Fruit fly (Drosophila melanogaster) ovary, adult (tissue): Measurements from ENCODE around the gene Tet.

Source experiments
- CG17801 ChIP-seq: fragments of 200-800 bp; optimal IDR thresholded peaks from 2 replicates; lab custom pipeline; 2019; ENCODE audit warnings: missing biosample characterization, mild to moderate bottlenecking, missing genetic modification characterization, moderate library complexity; ENCODE audit not compliant: partially characterized antibody

Gene Tet

dm6 chr3L:2848940-2849339 lies 30.0 kb downstream of the Tet start:
- no peak for TF ChIP-seq CG17801 (GFP tag; lab: Kevin White, UChicago)

DNA sequence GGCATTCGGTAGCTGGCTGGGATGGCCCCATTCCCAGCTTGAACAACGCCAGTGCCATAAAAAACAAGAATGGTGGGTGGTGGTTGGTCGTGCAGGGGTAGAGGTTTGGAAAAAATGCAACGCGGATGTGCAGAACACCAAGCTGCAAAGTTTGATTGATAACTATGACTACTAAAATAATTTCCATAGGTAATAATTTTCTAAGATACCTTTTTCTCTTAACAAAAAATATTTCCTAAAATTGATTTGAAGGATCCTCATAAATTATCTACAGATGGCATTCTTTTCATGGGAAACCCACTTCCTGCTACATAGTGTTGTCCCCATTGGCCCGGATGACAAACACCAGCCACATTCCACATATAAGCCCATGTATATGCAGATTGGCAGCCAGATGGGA lies 30.7 kb downstream of the Tet start:
- no peak for TF ChIP-seq CG17801 (GFP tag; lab: Kevin White, UChicago)

- no peak for TF ChIP-seq CG17801 (GFP tag; lab: Kevin White, UChicago)
These were observed 31.7 kb downstream of the Tet start for dm6 chr3L:2847257-2847656.

- no peak for TF ChIP-seq CG17801 (GFP tag; lab: Kevin White, UChicago)
These were observed 33.3 kb downstream of the Tet start for dm6 chr3L:2845630-2846029.

- TF ChIP-seq CG17801 (GFP tag; lab: Kevin White, UChicago), result no peak
These were observed 33.9 kb downstream of the Tet start for dm6 chr3L:2844913-2845610.

DNA sequence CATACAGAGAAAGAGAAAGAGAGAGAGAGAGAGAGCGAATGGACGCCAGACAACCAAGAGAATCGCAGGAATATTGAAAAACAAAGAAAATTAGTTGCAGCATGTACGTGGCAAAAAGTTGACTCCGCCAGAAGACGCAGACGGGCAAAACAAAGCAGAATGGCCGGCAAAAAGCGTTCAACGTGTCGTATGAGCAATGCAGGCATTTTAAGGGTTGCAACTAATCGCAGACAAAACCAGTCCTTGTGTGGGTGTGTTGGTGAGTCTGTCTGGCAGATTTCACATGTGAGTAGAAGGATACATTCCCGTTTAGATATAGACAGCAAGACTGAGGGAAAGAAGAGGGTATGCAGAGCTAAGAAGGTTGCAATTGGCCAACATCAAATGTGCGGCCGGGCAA lies 34.5 kb downstream of the Tet start:
- TF ChIP-seq CG17801 (GFP tag; lab: Kevin White, UChicago), result no peak

DNA sequence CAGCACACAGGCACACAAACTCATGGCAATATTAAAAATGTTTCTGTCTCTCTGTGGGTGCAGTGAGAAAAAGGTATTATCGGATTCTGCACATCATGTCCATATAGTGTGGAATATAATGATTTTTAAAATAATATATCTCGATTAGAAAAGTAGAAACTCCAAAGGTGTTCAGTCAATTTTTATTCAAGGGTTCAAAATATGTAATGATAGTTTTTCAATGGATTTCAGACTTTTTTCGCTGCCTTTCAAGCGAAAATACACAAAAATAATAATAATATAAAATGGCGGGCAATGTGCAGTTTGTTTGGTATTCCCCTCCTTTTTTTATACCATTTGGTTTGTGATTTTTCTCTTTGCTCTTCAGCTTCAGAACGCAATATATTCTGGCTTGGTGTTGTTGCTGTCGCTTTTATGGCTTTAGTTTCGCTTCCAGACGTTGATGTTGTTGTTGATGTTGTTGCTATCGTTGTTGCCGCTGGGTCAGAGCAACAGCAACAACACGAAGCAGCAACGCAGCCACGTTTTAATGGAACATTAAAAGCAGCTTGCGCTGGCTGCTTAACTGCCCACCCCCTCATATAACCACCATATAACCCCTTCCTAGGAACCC lies 40.7 kb downstream of the Tet start:
- TF ChIP-seq CG17801 (GFP tag; lab: Kevin White, UChicago), result no peak

DNA sequence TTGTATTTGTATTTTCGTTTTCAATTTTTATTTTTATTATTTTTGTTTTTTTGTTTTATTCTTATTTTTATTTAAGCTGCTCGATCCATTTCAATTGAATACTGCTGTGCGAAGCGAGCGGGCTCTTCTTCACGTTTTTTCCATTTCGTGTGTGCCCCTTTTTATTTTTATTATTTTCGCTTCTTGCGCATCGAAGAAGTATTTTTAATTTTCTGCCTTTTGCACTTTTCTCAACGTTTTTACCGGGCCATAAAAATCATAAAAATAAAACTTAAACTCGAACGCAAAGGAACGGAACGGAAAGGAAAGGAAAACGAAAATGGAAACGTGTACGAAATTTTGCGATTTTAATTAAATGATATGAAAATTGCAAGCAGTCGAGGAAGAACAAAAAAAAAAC lies 41.5 kb downstream of the Tet start:
- TF ChIP-seq CG17801 (GFP tag; lab: Kevin White, UChicago), result no peak

dm6 chr3L:2835744-2836143 lies 43.2 kb downstream of the Tet start:
- no peak for TF ChIP-seq CG17801 (GFP tag; lab: Kevin White, UChicago)

dm6 chr3L:2834980-2835379 lies 44.0 kb downstream of the Tet start:
- TF ChIP-seq CG17801 (GFP tag; lab: Kevin White, UChicago), result no peak

dm6 chr3L:2833652-2834051 lies 45.3 kb downstream of the Tet start:
- no peak for TF ChIP-seq CG17801 (GFP tag; lab: Kevin White, UChicago)

DNA sequence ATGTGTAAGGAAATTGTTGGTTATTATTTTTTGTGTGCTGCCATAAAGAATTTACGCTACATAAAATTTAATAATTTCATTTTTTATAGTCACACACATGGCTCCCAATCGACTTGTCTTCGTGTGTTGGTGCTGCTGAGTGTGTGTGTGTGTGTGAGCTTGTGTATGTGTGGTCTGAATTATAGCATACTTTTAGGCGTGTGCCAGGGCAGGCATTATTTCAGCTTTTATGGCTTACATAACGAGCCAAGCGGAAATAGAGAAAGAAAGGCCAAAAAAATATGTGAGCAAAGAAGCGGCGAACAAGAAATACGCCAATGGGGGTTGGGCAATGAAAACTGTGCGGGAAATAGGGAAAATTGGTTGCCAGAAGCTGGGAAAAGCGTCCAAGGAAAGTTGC lies 46.7 kb downstream of the Tet start:
- no peak for TF ChIP-seq CG17801 (GFP tag; lab: Kevin White, UChicago)

DNA sequence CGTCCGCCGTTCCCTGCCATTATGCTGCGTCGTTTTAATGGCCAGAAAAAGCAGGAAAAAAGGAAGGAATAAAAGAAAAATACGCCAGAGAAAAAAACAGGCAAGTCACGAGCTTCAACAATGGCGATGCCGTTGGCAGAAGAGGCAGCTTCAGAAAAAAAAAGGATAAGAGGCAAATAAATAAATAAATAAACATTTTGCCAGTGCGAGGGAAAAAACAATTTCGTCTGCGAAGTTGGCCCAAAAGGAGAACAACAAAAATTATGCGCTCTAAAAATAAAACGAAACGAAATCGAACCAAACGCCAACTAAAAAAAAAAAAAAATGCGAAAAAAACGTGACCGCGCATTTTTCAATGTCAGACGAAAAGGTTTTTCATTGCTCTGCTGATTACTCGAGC lies 47.2 kb downstream of the Tet start:
- TF ChIP-seq CG17801 (GFP tag; lab: Kevin White, UChicago), result no peak

DNA sequence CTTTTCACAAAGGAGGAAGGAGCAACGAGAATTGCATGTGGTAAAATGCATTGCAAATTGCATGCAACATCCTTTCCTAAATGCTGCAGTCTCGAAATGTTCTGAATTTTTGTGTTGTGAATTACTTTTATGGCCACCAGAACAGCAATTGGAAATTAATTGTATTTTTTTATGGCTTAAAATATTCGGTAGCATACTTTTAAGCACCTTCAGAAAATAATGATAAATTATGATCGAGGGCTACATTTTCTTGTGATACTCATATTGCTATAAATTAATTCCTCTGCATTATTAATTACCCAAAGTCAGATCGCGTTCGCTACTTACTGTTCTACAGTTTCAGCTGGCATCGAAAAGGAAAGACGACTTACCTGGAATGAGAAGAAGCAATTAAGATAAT lies 47.8 kb downstream of the Tet start:
- no peak for TF ChIP-seq CG17801 (GFP tag; lab: Kevin White, UChicago)

DNA sequence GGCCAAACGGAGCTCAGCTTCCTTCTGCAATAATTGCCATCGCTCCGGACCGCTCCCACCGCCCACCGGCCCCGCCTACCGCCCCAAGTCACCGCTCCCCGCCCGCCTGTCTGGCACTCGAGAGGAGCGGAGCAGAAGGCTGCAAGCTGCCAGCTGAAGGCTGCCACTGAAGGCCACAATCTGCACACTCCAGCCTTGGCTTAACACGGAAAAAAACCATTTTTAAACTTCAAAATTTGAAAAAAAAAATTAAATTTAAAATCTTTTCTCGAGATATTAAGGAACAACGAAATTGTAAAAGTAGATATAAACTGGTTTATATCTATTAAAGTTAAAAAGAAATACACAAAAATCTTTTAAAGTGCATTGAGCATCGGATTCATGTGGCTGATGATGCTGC lies 49.0 kb downstream of the Tet start:
- TF ChIP-seq CG17801 (GFP tag; lab: Kevin White, UChicago), result no peak

dm6 chr3L:2828610-2829139 lies 50.3 kb downstream of the Tet start:
- no peak for TF ChIP-seq CG17801 (GFP tag; lab: Kevin White, UChicago)
